Worm (Caenorhabditis elegans): ENCODE results near the gene C49A9.4.

C49A9.4 gene

ce11 chrIV:6206294-6206776, 13.2 kb upstream of the C49A9.4 start, which contains the start of gene C49A9.10 (continued):
- TF ChIP-seq egl-27 (tag; optimal IDR thresholded peaks at IDR 0.05) = no peak
- peak; percentile 91 for TF ChIP-seq lin-14 (GFP tag; optimal IDR thresholded peaks at IDR 0.05)
- TF ChIP-seq ceh-82 (tag; optimal IDR thresholded peaks at IDR 0.05) = peak; percentile 80 to 84 (median 83)
- TF ChIP-seq nhr-71 (tag; optimal IDR thresholded peaks at IDR 0.05) = peak; percentile 96
- TF ChIP-seq ztf-11 (tag; optimal IDR thresholded peaks at IDR 0.05) = peak in 1 of 2 experiments; percentile 98
- peak; percentile 84 for TF ChIP-seq mep-1 (tag; optimal IDR thresholded peaks at IDR 0.05)
- peak; percentile 97 for TF ChIP-seq nhr-90 (tag; optimal IDR thresholded peaks at IDR 0.05; ENCODE audit: poor library complexity)
- TF ChIP-seq xbp-1 (tag; optimal IDR thresholded peaks at IDR 0.05) = peak; percentile 92
- peak; percentile 87 for TF ChIP-seq grh-1 (GFP tag; IDR thresholded peaks at IDR 0.05)
- peak in 3 of 6 experiments; percentile 5 to 76 (median 21) for TF ChIP-seq elt-3 (tag; optimal IDR thresholded peaks at IDR 0.05)
- TF ChIP-seq vab-15 (tag; optimal IDR thresholded peaks at IDR 0.05) = peak; percentile 58
- TF ChIP-seq nhr-85 (tag) = peak; percentile 97
- peak; percentile 98 for TF ChIP-seq irx-1 (tag; optimal IDR thresholded peaks at IDR 0.05)
- TF ChIP-seq pax-3 (tag; optimal IDR thresholded peaks at IDR 0.05) = peak; percentile 97
- peak; percentile 85 for TF ChIP-seq isw-1 (GFP tag; IDR thresholded peaks at IDR 0.05)
- TF ChIP-seq swsn-7 (tag; optimal IDR thresholded peaks at IDR 0.05) = peak; percentile 92
- TF ChIP-seq mdl-1 (tag; optimal IDR thresholded peaks at IDR 0.05) = peak in 1 of 2 experiments; percentile 61
- TF ChIP-seq nhr-84 (tag; optimal IDR thresholded peaks at IDR 0.05) = no peak
- peak; percentile 88 to 90 for TF ChIP-seq lsy-2 (tag; optimal IDR thresholded peaks at IDR 0.05)
- TF ChIP-seq skn-1 (tag; optimal IDR thresholded peaks at IDR 0.05) = peak; percentile 79
- TF ChIP-seq sptf-1 (tag; optimal IDR thresholded peaks at IDR 0.05) = no peak
- TF ChIP-seq ceh-8 (GFP tag; optimal IDR thresholded peaks at IDR 0.05) = peak; percentile 82
- peak; percentile 80 for TF ChIP-seq lin-39 (tag; optimal IDR thresholded peaks at IDR 0.05)
- TF ChIP-seq efl-3 (GFP tag; optimal IDR thresholded peaks at IDR 0.05) = peak; percentile 45
- peak; percentile 89 for TF ChIP-seq unc-98 (GFP tag; IDR thresholded peaks at IDR 0.05)
- no peak for TF ChIP-seq nhr-12 (tag; optimal IDR thresholded peaks at IDR 0.05)
- no peak for TF ChIP-seq unc-62 (GFP tag; optimal IDR thresholded peaks at IDR 0.05)
- TF ChIP-seq lir-3 (tag; optimal IDR thresholded peaks at IDR 0.05; ENCODE audit: poor library complexity) = peak; percentile 99
- no peak for TF ChIP-seq fkh-10 (GFP tag; optimal IDR thresholded peaks at IDR 0.05)
- peak; percentile 97 for TF ChIP-seq nhr-47 (tag; optimal IDR thresholded peaks at IDR 0.05)
- no peak for TF ChIP-seq alr-1 (tag; optimal IDR thresholded peaks at IDR 0.05; ENCODE audit: borderline replicate concordance)
- TF ChIP-seq fkh-8 (tag; optimal IDR thresholded peaks at IDR 0.05) = peak; percentile 76
- TF ChIP-seq mef-2 (tag; optimal IDR thresholded peaks at IDR 0.05) = peak; percentile 41
- TF ChIP-seq zip-4 (GFP tag; optimal IDR thresholded peaks at IDR 0.05) = peak; percentile 80
- TF ChIP-seq unc-30 (tag; optimal IDR thresholded peaks at IDR 0.05) = no peak
- peak; percentile 58 for TF ChIP-seq F16B12.6 (tag; optimal IDR thresholded peaks at IDR 0.05)
- no peak for TF ChIP-seq nhr-28 (tag; optimal IDR thresholded peaks at IDR 0.05)
- TF ChIP-seq pag-3 (tag; optimal IDR thresholded peaks at IDR 0.05; ENCODE audit: borderline replicate concordance, insufficient read depth) = no peak
- peak; percentile 8 for TF ChIP-seq aha-1 (tag; optimal IDR thresholded peaks at IDR 0.05)
- TF ChIP-seq tbx-2 (tag; optimal IDR thresholded peaks at IDR 0.05) = peak; percentile 96

ce11 chrIV:6209337-6209736, 10.2 kb upstream of the C49A9.4 start:
- TF ChIP-seq xbp-1 (tag; optimal IDR thresholded peaks at IDR 0.05) (no peak), Y116A8C.19 (tag; optimal IDR thresholded peaks at IDR 0.05; ENCODE audit: borderline replicate concordance) (no peak), ceh-8 (GFP tag; optimal IDR thresholded peaks at IDR 0.05) (no peak), lsy-2 (tag; optimal IDR thresholded peaks at IDR 0.05) (no peak), zag-1 (tag; optimal IDR thresholded peaks at IDR 0.05) (no peak), isw-1 (GFP tag; IDR thresholded peaks at IDR 0.05) (no peak), vab-15 (tag; optimal IDR thresholded peaks at IDR 0.05) (no peak), elt-2 (tag; optimal IDR thresholded peaks at IDR 0.05) (no peak), fkh-8 (tag; optimal IDR thresholded peaks at IDR 0.05) (no peak), nhr-28 (tag; optimal IDR thresholded peaks at IDR 0.05) (no peak), lin-14 (GFP tag; optimal IDR thresholded peaks at IDR 0.05) (no peak), unc-62 (GFP tag; optimal IDR thresholded peaks at IDR 0.05) (no peak)

Data from whole organism, L1 larva.